Fruit fly (Drosophila melanogaster): ENCODE data around the gene Lasp.
A peak's percentile ranks its signal among the peaks of the same experiment; 100 is the strongest.

dm6 chr3L:16642088-16642507 is 69.4 kb downstream of the Lasp start:
- TF ChIP-seq psq (GFP tag; optimal IDR thresholded peaks at IDR 0.05) (peak; percentile 36), Dif (GFP tag; optimal IDR thresholded peaks at IDR 0.05; ENCODE audit: partially characterized antibody) (no peak), fru (GFP tag; optimal IDR thresholded peaks at IDR 0.05) (peak; percentile 45), dmrt93B (GFP tag; optimal IDR thresholded peaks at IDR 0.05) (peak; percentile 14), woc (GFP tag; optimal IDR thresholded peaks at IDR 0.05) (no peak), Abd-B (GFP tag; optimal IDR thresholded peaks at IDR 0.05) (no peak), pan (optimal IDR thresholded peaks at IDR 0.05) (no peak), Jra (GFP tag; optimal IDR thresholded peaks at IDR 0.05) (no peak), Dfd (GFP tag; optimal IDR thresholded peaks at IDR 0.05) (no peak), h (GFP tag; optimal IDR thresholded peaks at IDR 0.05) (peak; percentile 27), tai (GFP tag; optimal IDR thresholded peaks at IDR 0.05) (no peak), foxo (GFP tag; optimal IDR thresholded peaks at IDR 0.05) (peak in 1 of 2 experiments; percentile 68)

Measured in whole organism, wandering third instar larva.